Worm (Caenorhabditis elegans) whole organism, early embryonic: ENCODE measurements around the gene cyp-29A2.

Source experiments
- B0310.2 ChIP-seq: sonication (generic microtip); optimal IDR thresholded peaks from 2 replicates; lab custom pipeline; 2016; ENCODE audit warnings: mild to moderate bottlenecking, missing genetic modification characterization, missing compliant biosample characterization
- F13C5.2 ChIP-seq: sonication (generic microtip); optimal IDR thresholded peaks from 2 replicates; lab custom pipeline; 2017; ENCODE audit warnings: mild to moderate bottlenecking, missing genetic modification characterization, inconsistent platforms, missing compliant biosample characterization
- ama-1 ChIP-seq: fragments of 150-350 bp; optimal IDR thresholded peaks from 2 replicates; lab custom pipeline; 2014
- ceh-13 ChIP-seq: fragments of 200-800 bp; sonication (Bioruptor generic); optimal IDR thresholded peaks from 2 replicates; lab custom pipeline; 2018; ENCODE audit warnings: mild to moderate bottlenecking, missing genetic modification characterization, missing compliant biosample characterization
- ceh-36 ChIP-seq: sonication (generic microtip); optimal IDR thresholded peaks from 2 replicates; lab custom pipeline; 2016; ENCODE audit warnings: missing genetic modification characterization, inconsistent platforms, missing compliant biosample characterization
- ets-7 ChIP-seq: sonication (generic microtip); optimal IDR thresholded peaks from 2 replicates; lab custom pipeline; 2016; ENCODE audit warnings: missing genotype, missing genetic modification characterization, missing compliant biosample characterization
- flt-1 ChIP-seq: fragments of 200-800 bp; sonication (Bioruptor generic); IDR thresholded peaks from 2 replicates; pipeline ENCODE4 v1.3.6; 2022; ENCODE audit warnings: missing genetic modification characterization, missing compliant biosample characterization
- scrt-1 ChIP-seq: fragments of 200-800 bp; sonication (Bioruptor generic); IDR thresholded peaks from 2 replicates; pipeline ENCODE4 v1.3.6; 2022; ENCODE audit warnings: missing genetic modification characterization, missing compliant biosample characterization
- sea-1 ChIP-seq: fragments of 200-800 bp; sonication (Bioruptor generic); conservative IDR thresholded peaks from 2 replicates; pipeline ENCODE4 v1.3.6; 2022; ENCODE audit warnings: missing genetic modification characterization, missing compliant biosample characterization
- tbx-37 ChIP-seq: fragments of 200-800 bp; sonication (Bioruptor generic); conservative IDR thresholded peaks from 2 replicates; pipeline ENCODE4 v1.3.6; 2022; ENCODE audit warnings: missing genetic modification reagents, missing genetic modification characterization, missing compliant biosample characterization
- tra-4 ChIP-seq: sonication (generic microtip); optimal IDR thresholded peaks from 2 replicates; lab custom pipeline; 2017; ENCODE audit warnings: missing genetic modification characterization, missing compliant biosample characterization

DNA sequence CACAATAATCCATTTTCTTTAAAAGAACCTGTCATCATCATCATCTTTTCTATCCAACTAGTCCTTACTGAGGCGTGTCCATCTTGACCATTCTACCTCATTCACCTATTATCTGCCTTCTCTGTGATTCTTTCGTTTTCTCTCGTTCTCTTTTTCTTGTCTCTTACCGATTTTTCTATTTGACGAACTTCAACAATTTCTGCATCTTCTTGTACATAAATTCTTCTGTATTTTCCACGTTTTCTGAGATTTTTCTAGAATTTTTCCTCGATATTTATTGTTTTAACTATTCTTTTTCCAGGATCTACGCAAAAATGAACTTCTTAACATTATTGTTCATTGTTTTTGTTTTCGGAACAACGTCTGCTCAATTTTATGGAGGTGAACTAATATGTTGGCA, 34.5 kb upstream of the cyp-29A2 start, which contains the start of gene cnc-10:
- TF ChIP-seq flt-1 (GFP tag; lab: Robert Waterston, UW) (no peak), ceh-13 (GFP tag; lab: Kevin White, UChicago) (no peak), tbx-37 (GFP tag; lab: Robert Waterston, UW) (no peak), tra-4 (tag; lab: Kevin White, UChicago) (no peak), ceh-36 (tag; lab: Kevin White, UChicago) (no peak), ets-7 (tag; lab: Kevin White, UChicago) (no peak), ama-1 (no peak), B0310.2 (no peak), sea-1 (GFP tag; lab: Robert Waterston, UW) (no peak), F13C5.2 (no peak), scrt-1 (no peak)
